Fruit fly (Drosophila melanogaster): ENCODE measurements around the gene CG2258.
A peak's percentile ranks its signal among the peaks of the same experiment; 100 is the strongest.

The CG2258 gene

dm6 chrX:8125224-8125649, 23.3 kb upstream of the CG2258 start (continued):
- TF ChIP-seq chinmo (GFP tag; IDR thresholded peaks at IDR 0.05; ENCODE audit: partially characterized antibody), result 0 out of 4 replicates have a peak, but pooled peaks have one; percentile 20
- peak; percentile 49 for TF ChIP-seq CG12391 (tag; optimal IDR thresholded peaks at IDR 0.05)
- TF ChIP-seq lov (optimal IDR thresholded peaks at IDR 0.05), result no peak
- no peak for TF ChIP-seq lov (GFP tag; IDR thresholded peaks at IDR 0.05)
- TF ChIP-seq trem (tag; optimal IDR thresholded peaks at IDR 0.05), result peak; percentile 7
- TF ChIP-seq ind (GFP tag; optimal IDR thresholded peaks at IDR 0.05), result peak; percentile 49
- no peak for TF ChIP-seq jigr1 (GFP tag; IDR thresholded peaks at IDR 0.05)
- 0 out of 2 replicates have a peak, but pooled peaks have one; percentile 31 for TF ChIP-seq CG5953 (GFP tag; IDR thresholded peaks at IDR 0.05)
- TF ChIP-seq Awh (GFP tag; IDR thresholded peaks at IDR 0.05), result 0 out of 2 replicates have a peak, but pooled peaks have one; percentile 32
- no peak for TF ChIP-seq CG6683 (GFP tag; optimal IDR thresholded peaks at IDR 0.05)
- no peak for TF ChIP-seq CG13624 (GFP tag; optimal IDR thresholded peaks at IDR 0.05)
- no peak for TF ChIP-seq inv (GFP tag; IDR thresholded peaks at IDR 0.05; ENCODE audit: partially characterized antibody)
- no peak for TF ChIP-seq sug (tag; optimal IDR thresholded peaks at IDR 0.05)
- TF ChIP-seq HLH54F (GFP tag; optimal IDR thresholded peaks at IDR 0.05), result no peak
- TF ChIP-seq CG14965 (GFP tag; optimal IDR thresholded peaks at IDR 0.05; ENCODE audit: borderline replicate concordance), result no peak
- TF ChIP-seq Fer2 (tag; optimal IDR thresholded peaks at IDR 0.05), result no peak
- no peak for TF ChIP-seq CG17328 (GFP tag; IDR thresholded peaks at IDR 0.05)
- peak; percentile 74 for TF ChIP-seq Oli (tag; optimal IDR thresholded peaks at IDR 0.05)
- TF ChIP-seq danr (GFP tag; IDR thresholded peaks at IDR 0.05), result no peak
- TF ChIP-seq bbx (GFP tag; IDR thresholded peaks at IDR 0.05; ENCODE audit: partially characterized antibody), result no peak
- TF ChIP-seq sob (GFP tag; IDR thresholded peaks at IDR 0.05), result no peak
- no peak for TF ChIP-seq gsb (GFP tag; IDR thresholded peaks at IDR 0.05)
- TF ChIP-seq CG12104 (GFP tag; optimal IDR thresholded peaks at IDR 0.05), result peak; percentile 27
- no peak for TF ChIP-seq gt (GFP tag; IDR thresholded peaks at IDR 0.05)
- no peak for TF ChIP-seq ci (GFP tag; IDR thresholded peaks at IDR 0.05)
- TF ChIP-seq HHEX (GFP tag; optimal IDR thresholded peaks at IDR 0.05), result peak; percentile 26
- no peak for TF ChIP-seq crol (GFP tag; IDR thresholded peaks at IDR 0.05)
- no peak for TF ChIP-seq GATAe (GFP tag; conservative IDR thresholded peaks at IDR 0.05)
- TF ChIP-seq Xrp1 (GFP tag; IDR thresholded peaks at IDR 0.05), result peak; percentile 45; the same call in 1 of the 2 replicates
- TF ChIP-seq CG30431 (GFP tag; optimal IDR thresholded peaks at IDR 0.05), result peak; percentile 28
- TF ChIP-seq CG17361 (GFP tag; IDR thresholded peaks at IDR 0.05), result peak; percentile 81; the same call in 2 of the 3 replicates
- no peak for TF ChIP-seq CG2199 (GFP tag; IDR thresholded peaks at IDR 0.05)
- peak; percentile 75 for TF ChIP-seq gem (tag; optimal IDR thresholded peaks at IDR 0.05)
- no peak for TF ChIP-seq HLHmδ (GFP tag; optimal IDR thresholded peaks at IDR 0.05)
- no peak for TF ChIP-seq Bdp1 (GFP tag; optimal IDR thresholded peaks at IDR 0.05)
- TF ChIP-seq CG1529 (GFP tag; optimal IDR thresholded peaks at IDR 0.05), result peak; percentile 9
- no peak for TF ChIP-seq Dbx (GFP tag; IDR thresholded peaks at IDR 0.05)
- TF ChIP-seq MTF-1 (GFP tag; optimal IDR thresholded peaks at IDR 0.05; ENCODE audit: borderline replicate concordance), result no peak
- TF ChIP-seq CG6791 (GFP tag; IDR thresholded peaks at IDR 0.05; ENCODE audit: partially characterized antibody), result no peak
- no peak for TF ChIP-seq CG8944 (GFP tag; optimal IDR thresholded peaks at IDR 0.05)
- no peak for TF ChIP-seq CG18011 (GFP tag; optimal IDR thresholded peaks at IDR 0.05)
- TF ChIP-seq peb (GFP tag; IDR thresholded peaks at IDR 0.05), result no peak
- TF ChIP-seq CG9437 (GFP tag; optimal IDR thresholded peaks at IDR 0.05), result peak; percentile 64
- no peak for TF ChIP-seq CG12071 (GFP tag; optimal IDR thresholded peaks at IDR 0.05)
- no peak for TF ChIP-seq CG14014 (GFP tag; IDR thresholded peaks at IDR 0.05)
- TF ChIP-seq tin (GFP tag; optimal IDR thresholded peaks at IDR 0.05), result peak; percentile 49
- peak; percentile 82 for TF ChIP-seq CG11504 (tag; optimal IDR thresholded peaks at IDR 0.05)
- TF ChIP-seq CG34422 (GFP tag; IDR thresholded peaks at IDR 0.05), result peak; percentile 18; the same call in 1 of the 3 replicates
- TF ChIP-seq zf30C (GFP tag; optimal IDR thresholded peaks at IDR 0.05), result no peak
- peak; percentile 36 for TF ChIP-seq Vsx1 (GFP tag; optimal IDR thresholded peaks at IDR 0.05)
- TF ChIP-seq repo (GFP tag; optimal IDR thresholded peaks at IDR 0.05), result no peak

All from whole organism, embryonic.